Fruit fly (Drosophila melanogaster): ENCODE results near the gene CG9536.

dm6 chr2L:6449753-6450152 is 27.0 kb downstream of the CG9536 start:
- TF ChIP-seq Hr78 (GFP tag; optimal IDR thresholded peaks at IDR 0.05): no peak
- TF ChIP-seq Mio (GFP tag; optimal IDR thresholded peaks at IDR 0.05): no peak
